Fruit fly (Drosophila melanogaster): ENCODE data around the gene CG6983.

DNA sequence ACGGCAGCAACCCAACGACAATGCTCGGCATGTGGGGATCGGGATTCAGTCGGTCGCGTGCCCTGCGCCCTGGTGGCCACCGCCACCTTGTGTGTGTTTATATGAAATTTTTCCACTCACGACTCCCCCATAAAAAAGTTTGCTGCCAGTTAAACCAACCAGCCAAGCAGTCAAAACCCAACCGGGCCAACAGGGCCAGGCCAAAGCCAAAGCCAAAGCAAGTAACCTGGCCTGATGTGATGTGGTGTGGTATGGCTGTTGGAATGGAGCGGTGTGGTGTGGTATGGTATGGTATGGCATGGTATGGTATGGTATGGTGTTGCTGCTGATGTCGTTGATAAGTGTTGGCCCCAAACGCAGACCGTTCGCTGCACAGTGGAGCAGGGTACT is 10.4 kb upstream of the CG6983 start:
- no peak for TF ChIP-seq Dll (optimal IDR thresholded peaks at IDR 0.05)
- TF ChIP-seq CG8478 (optimal IDR thresholded peaks at IDR 0.05), result no peak
- TF ChIP-seq psq (optimal IDR thresholded peaks at IDR 0.05), result no peak
- no peak for TF ChIP-seq EcR (GFP tag; optimal IDR thresholded peaks at IDR 0.05)
- TF ChIP-seq pan (optimal IDR thresholded peaks at IDR 0.05), result no peak
- TF ChIP-seq usp (GFP tag; optimal IDR thresholded peaks at IDR 0.05), result no peak
